Worm (Caenorhabditis elegans): ENCODE measurements around the gene F40F8.1.

The F40F8.1 gene

ce11 chrII:11134828-11135227, 7.4 kb downstream of the F40F8.1 start, which contains the start of gene F40F8.5:
Gene F40F8.5 (minus strand): TSS chrII:11134928.
- no peak for TF ChIP-seq zag-1 (tag; optimal IDR thresholded peaks at IDR 0.05)
- TF ChIP-seq unc-62 (GFP tag; optimal IDR thresholded peaks at IDR 0.05), result no peak
- TF ChIP-seq skn-1 (tag; optimal IDR thresholded peaks at IDR 0.05), result no peak
- TF ChIP-seq snpc-4 (tag; optimal IDR thresholded peaks at IDR 0.05), result no peak
- no peak for TF ChIP-seq lin-39 (tag; optimal IDR thresholded peaks at IDR 0.05)
- no peak for TF ChIP-seq nhr-23 (tag; optimal IDR thresholded peaks at IDR 0.05)
- no peak for TF ChIP-seq Y55F3AM.14 (GFP tag; optimal IDR thresholded peaks at IDR 0.05)
- TF ChIP-seq nhr-6 (tag; optimal IDR thresholded peaks at IDR 0.05), result no peak
- TF ChIP-seq ceh-82 (tag; optimal IDR thresholded peaks at IDR 0.05), result no peak

- peak in 1 of 2 experiments; percentile 39 for TF ChIP-seq lsy-2 (tag; optimal IDR thresholded peaks at IDR 0.05)
- TF ChIP-seq nhr-129 (tag; optimal IDR thresholded peaks at IDR 0.05), result peak; percentile 88
- no peak for TF ChIP-seq nhr-10 (tag; optimal IDR thresholded peaks at IDR 0.05)
- peak; percentile 11 for TF ChIP-seq F13H6.1 (tag; optimal IDR thresholded peaks at IDR 0.05)
- TF ChIP-seq lin-39 (tag; optimal IDR thresholded peaks at IDR 0.05), result no peak
These were observed 8.3 kb downstream of the F40F8.1 start for ce11 chrII:11135773-11136172.

- TF ChIP-seq gmeb-1 (tag; optimal IDR thresholded peaks at IDR 0.05), result no peak
- no peak for TF ChIP-seq mdl-1 (tag; optimal IDR thresholded peaks at IDR 0.05)
- TF ChIP-seq unc-55 (GFP tag; optimal IDR thresholded peaks at IDR 0.05), result no peak
- no peak for TF ChIP-seq unc-62 (GFP tag; optimal IDR thresholded peaks at IDR 0.05)
- TF ChIP-seq nhr-25 (tag; optimal IDR thresholded peaks at IDR 0.05), result no peak
- TF ChIP-seq lsy-2 (tag; optimal IDR thresholded peaks at IDR 0.05), result no peak
- no peak for TF ChIP-seq lin-13 (GFP tag; optimal IDR thresholded peaks at IDR 0.05)
- TF ChIP-seq ceh-82 (tag; optimal IDR thresholded peaks at IDR 0.05), result no peak
- no peak for TF ChIP-seq F13H6.1 (tag; optimal IDR thresholded peaks at IDR 0.05)
- TF ChIP-seq sma-3 (GFP tag; optimal IDR thresholded peaks at IDR 0.05), result no peak
- no peak for TF ChIP-seq nhr-12 (tag; optimal IDR thresholded peaks at IDR 0.05)
These were observed 12.7 kb downstream of the F40F8.1 start, which contains the start of gene F40F8.4 for ce11 chrII:11140140-11140539. Gene F40F8.4 (minus strand): TSS chrII:11140240.

ce11 chrII:11142571-11142970, 15.1 kb downstream of the F40F8.1 start, which contains the start of gene arrd-6:
Gene arrd-6 (plus strand): TSS chrII:11142739.
- no peak for TF ChIP-seq ztf-1 (GFP tag; conservative IDR thresholded peaks at IDR 0.05)
- TF ChIP-seq nhr-129 (tag; optimal IDR thresholded peaks at IDR 0.05), result peak; percentile 10
- TF ChIP-seq nhr-237 (tag; optimal IDR thresholded peaks at IDR 0.05), result no peak

- TF ChIP-seq gmeb-1 (tag; optimal IDR thresholded peaks at IDR 0.05) (peak; percentile 40), fos-1 (tag; optimal IDR thresholded peaks at IDR 0.05) (peak; percentile 4), ztf-4 (tag; optimal IDR thresholded peaks at IDR 0.05) (no peak), unc-62 (GFP tag; optimal IDR thresholded peaks at IDR 0.05) (no peak), nhr-21 (tag; optimal IDR thresholded peaks at IDR 0.05) (no peak), unc-39 (tag; optimal IDR thresholded peaks at IDR 0.05) (no peak), zag-1 (tag; optimal IDR thresholded peaks at IDR 0.05) (no peak), peb-1 (tag; optimal IDR thresholded peaks at IDR 0.05) (no peak), ztf-1 (GFP tag; conservative IDR thresholded peaks at IDR 0.05) (no peak), nhr-77 (tag; optimal IDR thresholded peaks at IDR 0.05) (no peak), dmd-4 (tag; optimal IDR thresholded peaks at IDR 0.05) (no peak), C34F6.9 (tag; optimal IDR thresholded peaks at IDR 0.05) (no peak), nhr-129 (tag; optimal IDR thresholded peaks at IDR 0.05) (peak; percentile 26), lin-13 (GFP tag; optimal IDR thresholded peaks at IDR 0.05) (peak; percentile 8), ceh-82 (tag; optimal IDR thresholded peaks at IDR 0.05) (no peak), sma-9 (GFP tag; optimal IDR thresholded peaks at IDR 0.05) (peak; percentile 45), sma-9 (tag; optimal IDR thresholded peaks at IDR 0.05) (no peak), nhr-23 (tag; optimal IDR thresholded peaks at IDR 0.05) (no peak), egl-27 (tag; optimal IDR thresholded peaks at IDR 0.05) (no peak)
These were observed 22.6 kb downstream of the F40F8.1 start for ce11 chrII:11149866-11150685.
